Worm (Caenorhabditis elegans): ENCODE results near the gene F59E12.1.
A peak's percentile ranks its signal among the peaks of the same experiment; 100 is the strongest.

F59E12.1 gene

DNA sequence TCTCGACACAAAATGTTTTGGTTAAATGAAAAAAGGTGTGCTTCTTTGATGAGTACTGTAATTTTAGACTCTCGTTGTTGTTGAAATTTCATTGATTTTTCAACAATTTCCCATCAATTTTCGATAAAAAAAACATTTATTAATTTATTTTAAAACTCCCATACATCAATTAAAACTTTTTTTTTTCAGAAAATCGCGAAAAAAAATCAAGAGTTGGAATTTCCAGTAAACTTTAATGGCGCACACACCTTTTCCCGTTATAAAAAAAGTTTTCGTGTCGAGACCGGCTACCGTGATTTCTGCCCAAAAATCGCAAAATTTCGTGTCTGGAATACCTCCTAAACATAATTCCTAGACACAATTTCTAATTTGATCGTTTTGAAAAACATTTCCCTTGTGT lies 40.5 kb downstream of the F59E12.1 start, which contains the start of gene C25H3.14:
TSS of gene C25H3.14 (plus strand) at position 301 of the 400 bp plus-strand sequence.
- no peak for TF ChIP-seq lsy-12 (tag; optimal IDR thresholded peaks at IDR 0.05)
- no peak for TF ChIP-seq sea-2 (GFP tag; optimal IDR thresholded peaks at IDR 0.05)
- TF ChIP-seq fkh-2 (tag; optimal IDR thresholded peaks at IDR 0.05) = no peak
- no peak for TF ChIP-seq nhr-43 (tag; optimal IDR thresholded peaks at IDR 0.05; ENCODE audit: poor library complexity, severe bottlenecking)
- TF ChIP-seq nhr-76 (tag; optimal IDR thresholded peaks at IDR 0.05) = no peak
- TF ChIP-seq elt-3 (tag; optimal IDR thresholded peaks at IDR 0.05) = no peak
- no peak for TF ChIP-seq aly-2 (tag; optimal IDR thresholded peaks at IDR 0.05)
- no peak for TF ChIP-seq nhr-28 (tag; optimal IDR thresholded peaks at IDR 0.05)
- no peak for TF ChIP-seq lin-39 (tag; optimal IDR thresholded peaks at IDR 0.05)
- no peak for TF ChIP-seq eor-1 (tag; optimal IDR thresholded peaks at IDR 0.05)
- no peak for TF ChIP-seq pha-4 (tag; optimal IDR thresholded peaks at IDR 0.05)
- no peak for TF ChIP-seq nhr-25 (tag; optimal IDR thresholded peaks at IDR 0.05)
- no peak for TF ChIP-seq elt-1 (tag; optimal IDR thresholded peaks at IDR 0.05)
- TF ChIP-seq nhr-67 (tag; optimal IDR thresholded peaks at IDR 0.05) = no peak
- TF ChIP-seq elt-2 (tag; optimal IDR thresholded peaks at IDR 0.05) = no peak
- no peak for TF ChIP-seq egl-5 (tag; optimal IDR thresholded peaks at IDR 0.05)
- TF ChIP-seq hmg-11 (tag; optimal IDR thresholded peaks at IDR 0.05) = no peak

DNA sequence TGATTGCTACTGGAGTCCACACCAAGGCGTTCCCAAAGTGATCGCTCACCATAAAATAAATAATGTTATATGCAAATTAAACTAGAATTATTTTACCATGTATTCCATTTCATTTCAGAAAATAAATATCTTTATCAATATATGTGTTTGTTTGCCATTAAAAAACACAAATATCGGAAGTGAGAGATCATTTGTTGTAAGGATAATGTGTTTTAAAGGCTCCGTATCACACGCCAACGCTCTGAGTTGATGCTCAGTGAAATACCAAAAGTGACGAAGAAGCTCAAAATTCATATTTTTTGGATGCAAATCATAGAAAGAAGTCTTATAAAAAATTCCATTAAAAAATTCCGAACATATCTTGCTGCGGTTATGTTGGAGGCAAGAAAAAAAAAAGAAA lies 41.9 kb downstream of the F59E12.1 start:
- TF ChIP-seq unc-62 (GFP tag; optimal IDR thresholded peaks at IDR 0.05) = no peak
- TF ChIP-seq skn-1 (tag; optimal IDR thresholded peaks at IDR 0.05) = no peak
- no peak for TF ChIP-seq snpc-4 (tag; optimal IDR thresholded peaks at IDR 0.05)
- TF ChIP-seq egl-27 (tag; optimal IDR thresholded peaks at IDR 0.05) = no peak
- TF ChIP-seq lsy-12 (tag; optimal IDR thresholded peaks at IDR 0.05) = no peak
- no peak for TF ChIP-seq ama-1 (optimal IDR thresholded peaks at IDR 0.05)
- TF ChIP-seq ztf-4 (tag; optimal IDR thresholded peaks at IDR 0.05) = no peak
- TF ChIP-seq eor-1 (tag; optimal IDR thresholded peaks at IDR 0.05) = no peak

DNA sequence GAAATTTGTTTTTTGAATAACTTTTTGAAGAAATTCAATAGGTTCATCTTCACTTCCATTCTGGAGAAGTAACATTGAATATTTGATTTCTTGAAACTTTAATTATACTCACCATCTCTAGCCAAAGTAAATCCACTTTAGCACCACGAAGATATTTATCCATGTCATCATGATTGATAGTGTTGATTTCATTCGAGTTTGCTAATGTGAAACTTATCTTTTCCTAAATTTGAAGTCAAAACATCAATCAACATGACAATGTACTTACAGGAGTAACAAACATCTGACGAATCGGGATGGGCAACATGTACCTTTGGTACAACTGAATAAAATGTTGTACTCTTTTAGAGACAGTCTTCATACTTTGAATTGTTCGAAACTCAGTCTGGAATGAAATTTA lies 43.0 kb downstream of the F59E12.1 start:
- TF ChIP-seq lin-15B (tag; optimal IDR thresholded peaks at IDR 0.05) (no peak), nhr-77 (tag; optimal IDR thresholded peaks at IDR 0.05) (no peak), hmg-11 (tag; optimal IDR thresholded peaks at IDR 0.05) (no peak), eor-1 (tag; optimal IDR thresholded peaks at IDR 0.05) (no peak), egl-5 (tag; optimal IDR thresholded peaks at IDR 0.05) (no peak), nhr-25 (tag; optimal IDR thresholded peaks at IDR 0.05) (no peak), fkh-10 (GFP tag; optimal IDR thresholded peaks at IDR 0.05) (no peak), fkh-2 (tag; optimal IDR thresholded peaks at IDR 0.05) (no peak), ama-1 (optimal IDR thresholded peaks at IDR 0.05) (no peak), tbx-2 (tag; optimal IDR thresholded peaks at IDR 0.05) (no peak), ceh-9 (tag; optimal IDR thresholded peaks at IDR 0.05) (no peak), nhr-11 (tag; optimal IDR thresholded peaks at IDR 0.05) (no peak), mdl-1 (tag; optimal IDR thresholded peaks at IDR 0.05) (no peak), nhr-67 (tag; optimal IDR thresholded peaks at IDR 0.05) (no peak), ZK546.5 (tag; optimal IDR thresholded peaks at IDR 0.05) (no peak)

DNA sequence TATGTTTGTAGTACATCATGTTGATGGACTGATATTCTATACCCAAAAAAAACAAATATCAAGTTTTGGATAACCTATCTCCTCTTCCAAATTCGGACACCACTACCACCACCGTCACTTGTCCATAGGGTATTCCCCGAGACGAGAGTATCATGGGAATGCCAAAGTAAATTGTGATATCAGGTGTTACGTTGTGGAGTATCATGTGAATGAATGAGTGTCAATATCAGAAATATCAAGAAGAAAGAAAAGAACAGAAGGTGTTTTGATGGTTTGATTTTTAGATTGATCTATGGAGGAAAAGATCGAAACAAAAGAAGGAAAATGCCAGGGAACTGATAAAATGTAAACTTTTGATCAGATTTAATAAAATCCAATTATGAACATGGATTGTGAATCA lies 43.9 kb downstream of the F59E12.1 start:
- TF ChIP-seq ceh-16 (tag; optimal IDR thresholded peaks at IDR 0.05) = no peak
- TF ChIP-seq ceh-28 (tag; optimal IDR thresholded peaks at IDR 0.05) = no peak
- TF ChIP-seq sea-2 (GFP tag; optimal IDR thresholded peaks at IDR 0.05) = no peak
- peak; percentile 52 for TF ChIP-seq pha-4 (tag; optimal IDR thresholded peaks at IDR 0.05)
- TF ChIP-seq nhr-28 (tag; optimal IDR thresholded peaks at IDR 0.05) = no peak
- no peak for TF ChIP-seq ztf-11 (tag; optimal IDR thresholded peaks at IDR 0.05)
- TF ChIP-seq unc-62 (GFP tag; optimal IDR thresholded peaks at IDR 0.05) = no peak
- TF ChIP-seq daf-12 (tag; optimal IDR thresholded peaks at IDR 0.05) = no peak
- TF ChIP-seq pqm-1 (tag; optimal IDR thresholded peaks at IDR 0.05) = peak; percentile 42
- TF ChIP-seq snpc-4 (tag; optimal IDR thresholded peaks at IDR 0.05) = peak; percentile 12
- TF ChIP-seq elt-2 (tag; optimal IDR thresholded peaks at IDR 0.05) = peak; percentile 58
- no peak for TF ChIP-seq nhr-67 (tag; optimal IDR thresholded peaks at IDR 0.05)
- no peak for TF ChIP-seq lsy-12 (tag; optimal IDR thresholded peaks at IDR 0.05)
- no peak for TF ChIP-seq nhr-237 (tag; optimal IDR thresholded peaks at IDR 0.05)
- TF ChIP-seq lin-15B (tag; optimal IDR thresholded peaks at IDR 0.05) = no peak
- TF ChIP-seq egl-27 (tag; optimal IDR thresholded peaks at IDR 0.05) = no peak
- no peak for TF ChIP-seq nhr-25 (tag; optimal IDR thresholded peaks at IDR 0.05)

All from whole organism, L3 larva.